Worm (Caenorhabditis elegans) whole organism, L4 larva: ENCODE results near the gene ugtp-1.

Source experiments
- T26A8.4 ChIP-seq: fragments of 200-800 bp; sonication (Bioruptor generic); IDR thresholded peaks from 2 replicates; pipeline ENCODE4 v1.3.6; 2022; ENCODE audit warnings: missing genetic modification characterization, missing compliant biosample characterization
- aly-2 ChIP-seq: sonication (generic microtip); optimal IDR thresholded peaks from 2 replicates; lab custom pipeline; 2018; ENCODE audit warnings: missing biosample characterization, missing genetic modification characterization
- dmd-8 ChIP-seq: fragments of 200-800 bp; sonication (Bioruptor generic); IDR thresholded peaks from 2 replicates; pipeline ENCODE4 v1.3.6; 2022; ENCODE audit warnings: missing genetic modification characterization, missing compliant biosample characterization
- dmd-9 ChIP-seq: fragments of 200-800 bp; sonication (Bioruptor generic); IDR thresholded peaks from 2 replicates; pipeline ENCODE4 v1.3.6; 2022; ENCODE audit warnings: missing genetic modification reagents, missing genetic modification characterization, missing compliant biosample characterization
- duxl-1 ChIP-seq: sonication (generic microtip); optimal IDR thresholded peaks from 2 replicates; lab custom pipeline; 2016; ENCODE audit warnings: mild to moderate bottlenecking, missing genetic modification characterization, moderate library complexity, missing compliant biosample characterization; ENCODE audit not compliant: poor library complexity
- mdl-1 ChIP-seq, 2 experiments: fragments of 150-350 bp in 1 of 2; sonication (generic microtip) in 1 of 2; optimal IDR thresholded peaks; 2 replicates each; lab custom pipeline; 2014 to 2017; ENCODE audit warnings: missing biosample characterization in 2 of 2, missing genetic modification characterization in 2 of 2
- nhr-237 ChIP-seq: sonication (generic microtip); optimal IDR thresholded peaks from 2 replicates; lab custom pipeline; 2017; ENCODE audit warnings: missing biosample characterization, missing genetic modification characterization
- saeg-2 ChIP-seq: fragments of 200-800 bp; sonication (Bioruptor generic); IDR thresholded peaks from 2 replicates; pipeline ENCODE4 v1.3.6; 2022; ENCODE audit warnings: missing genetic modification reagents, missing genetic modification characterization, missing compliant biosample characterization
- ztf-11 ChIP-seq: fragments of 150-350 bp; optimal IDR thresholded peaks from 2 replicates; lab custom pipeline; 2014; ENCODE audit warnings: missing biosample characterization, missing genetic modification characterization

ce11 chrIII:8794793-8795192 is 44.3 kb upstream of the ugtp-1 start:
- no peak for TF ChIP-seq aly-2 (tag; lab: Kevin White, UChicago)
- TF ChIP-seq mdl-1 (tag; optimal IDR thresholded peaks at IDR 0.05; lab: Kevin White, UChicago): peak; percentile 38 to 80
- no peak for TF ChIP-seq ztf-11 (tag; lab: Kevin White, UChicago)
- peak; percentile 85 for TF ChIP-seq T26A8.4
- TF ChIP-seq saeg-2 (GFP tag; lab: Robert Waterston, UW): no peak
- TF ChIP-seq nhr-237 (tag; lab: Kevin White, UChicago): no peak
- TF ChIP-seq dmd-9 (GFP tag; lab: Robert Waterston, UW): no peak
- TF ChIP-seq dmd-8: no peak
- TF ChIP-seq duxl-1 (tag; lab: Kevin White, UChicago): peak; percentile 30
